Fruit fly (Drosophila melanogaster) whole organism, embryonic: Measurements from ENCODE around the gene CG5687.

Experiments used
- CG12236 ChIP-seq: fragments of 200-800 bp; sonication (Bioruptor generic); optimal IDR thresholded peaks from 2 replicates; lab custom pipeline; 2016; ENCODE audit warnings: missing biosample characterization, missing genetic modification characterization
- Doc3 ChIP-seq: fragments of 200-800 bp; sonication (Bioruptor generic); IDR thresholded peaks from 3 replicates; pipeline ENCODE4 v1.3.6; 2022; ENCODE audit warnings: missing biosample characterization, missing genetic modification characterization; ENCODE audit not compliant: partially characterized antibody
- mirr ChIP-seq: fragments of 200-800 bp; sonication (Bioruptor generic); optimal IDR thresholded peaks from 3 replicates; lab custom pipeline; 2018; ENCODE audit warnings: missing biosample characterization, mild to moderate bottlenecking, missing genetic modification characterization
- scrt ChIP-seq: fragments of 200-800 bp; sonication (Bioruptor generic); optimal IDR thresholded peaks from 2 replicates; lab custom pipeline; 2018; ENCODE audit warnings: missing biosample characterization, mild to moderate bottlenecking, missing genetic modification characterization, moderate library complexity

dm6 chr3L:1906208-1906607, 32.7 kb downstream of the CG5687 start:
- TF ChIP-seq CG12236 (GFP tag; lab: Kevin White, UChicago), result no peak
- TF ChIP-seq scrt (GFP tag; lab: Kevin White, UChicago), result no peak
- TF ChIP-seq Doc3 (GFP tag; lab: Robert Waterston, UW), result no peak
- no peak for TF ChIP-seq mirr (GFP tag; lab: Kevin White, UChicago)
